Fruit fly (Drosophila melanogaster) Kc167 (cell line): Measurements from ENCODE around the gene slow.

ENCODE experiments used
- Sin3A ChIP-seq: fragments of >200 bp; optimal IDR thresholded peaks from 2 replicates; lab custom pipeline; 2018; ENCODE audit warnings: missing external identifiers
- h ChIP-seq: fragments of >200 bp; optimal IDR thresholded peaks from 3 replicates; lab custom pipeline; 2018; ENCODE audit warnings: missing external identifiers

DNA sequence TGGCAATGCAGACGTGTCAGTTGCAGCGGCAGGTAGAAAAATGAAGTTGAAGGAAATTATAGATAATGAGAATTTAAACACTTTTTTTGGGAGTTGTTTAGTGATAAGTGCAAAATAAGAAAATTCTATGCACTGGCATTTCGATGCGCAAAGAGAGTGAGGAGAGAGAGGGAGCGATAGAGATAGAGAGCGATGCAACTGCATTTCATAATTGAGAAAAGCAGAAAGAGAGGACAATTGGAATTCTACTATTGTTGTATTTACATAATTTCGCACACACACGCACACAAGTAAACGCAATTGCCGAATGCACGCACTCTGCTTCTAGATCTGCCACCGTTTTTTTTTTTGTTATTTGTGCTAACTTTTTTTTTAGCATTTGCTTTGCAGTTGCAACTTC is 20.8 kb upstream of the slow start:
- TF ChIP-seq Sin3A (lab: Kevin White, UChicago) = no peak
- no peak for TF ChIP-seq h (lab: Kevin White, UChicago)
